Fruit fly (Drosophila melanogaster) whole organism, wandering third instar larva: ENCODE data around the gene Vlet.

Source experiments
- Abd-B ChIP-seq: fragments of >200 bp; optimal IDR thresholded peaks from 2 replicates; lab custom pipeline; 2017; ENCODE audit warnings: missing biosample characterization, missing genetic modification characterization
- CG32264 ChIP-seq: fragments of 200-800 bp; sonication (Bioruptor generic); optimal IDR thresholded peaks from 2 replicates; lab custom pipeline; 2016; ENCODE audit warnings: missing biosample characterization, missing genetic modification characterization
- CG9705 ChIP-seq: fragments of 200-800 bp; sonication (Bioruptor generic); optimal IDR thresholded peaks from 2 replicates; lab custom pipeline; 2018; ENCODE audit warnings: missing biosample characterization, mild to moderate bottlenecking, missing genetic modification characterization
- CrebA ChIP-seq: fragments of 200-800 bp; sonication (Bioruptor generic); optimal IDR thresholded peaks from 2 replicates; lab custom pipeline; 2016; ENCODE audit warnings: missing biosample characterization, mild to moderate bottlenecking, missing genetic modification characterization, borderline replicate concordance
- Dfd ChIP-seq: fragments of >200 bp; optimal IDR thresholded peaks from 2 replicates; lab custom pipeline; 2017; ENCODE audit warnings: missing biosample characterization, missing genetic modification characterization
- Dif ChIP-seq: fragments of 200-275, 200-300 bp; sonication (Bioruptor generic); optimal IDR thresholded peaks from 2 replicates; lab custom pipeline; 2018; ENCODE audit warnings: missing biosample characterization, missing genetic modification characterization; ENCODE audit not compliant: partially characterized antibody
- GATAd ChIP-seq: sonication (Bioruptor generic); optimal IDR thresholded peaks from 2 replicates; lab custom pipeline; 2016; ENCODE audit warnings: missing biosample characterization, missing genetic modification characterization
- HLH106 ChIP-seq: fragments of 200-800 bp; optimal IDR thresholded peaks from 3 replicates; lab custom pipeline; 2019; ENCODE audit warnings: missing biosample characterization, mild to moderate bottlenecking, missing genetic modification characterization, moderate library complexity
- Hnf4 ChIP-seq: fragments of 200-800 bp; sonication (Bioruptor generic); optimal IDR thresholded peaks from 2 replicates; lab custom pipeline; 2016; ENCODE audit warnings: missing biosample characterization, mild to moderate bottlenecking, missing genetic modification characterization
- Hr78 ChIP-seq: fragments of >200 bp; optimal IDR thresholded peaks from 2 replicates; lab custom pipeline; 2017; ENCODE audit warnings: missing biosample characterization, missing genetic modification characterization
- Hr83 ChIP-seq: fragments of 200-300 bp; sonication (Bioruptor generic); optimal IDR thresholded peaks from 2 replicates; lab custom pipeline; 2016; ENCODE audit warnings: missing biosample characterization, mild to moderate bottlenecking, missing genetic modification characterization, moderate library complexity; ENCODE audit not compliant: poor library complexity, severe bottlenecking
- Jra ChIP-seq: sonication (Bioruptor generic); optimal IDR thresholded peaks from 2 replicates; lab custom pipeline; 2016; ENCODE audit warnings: missing biosample characterization, missing genetic modification characterization
- Mio ChIP-seq: sonication (Bioruptor generic); optimal IDR thresholded peaks from 2 replicates; lab custom pipeline; 2016; ENCODE audit warnings: missing biosample characterization, missing genetic modification characterization
- Myc ChIP-seq: fragments of >200 bp; optimal IDR thresholded peaks from 2 replicates; lab custom pipeline; 2017
- N ChIP-seq: fragments of >200 bp; optimal IDR thresholded peaks from 2 replicates; lab custom pipeline; 2018; ENCODE audit warnings: missing biosample characterization, missing external identifiers, missing genetic modification characterization
- OdsH ChIP-seq: fragments of 200-800 bp; sonication (Bioruptor generic); optimal IDR thresholded peaks from 2 replicates; lab custom pipeline; 2016; ENCODE audit warnings: missing biosample characterization, mild to moderate bottlenecking, missing genetic modification characterization
- Rel ChIP-seq, 2 experiments: fragments of 200-800 bp; sonication (Bioruptor generic) in 1 of 2; optimal IDR thresholded peaks; 2 replicates in 1 of 2; 3 replicates in 1 of 2; lab custom pipeline; 2016 to 2019; ENCODE audit warnings: mild to moderate bottlenecking in 2 of 2, missing biosample characterization in 2 of 2, missing genetic modification characterization in 2 of 2, moderate library complexity in 1 of 2
- Sp1 ChIP-seq: fragments of 200-800 bp; sonication (Bioruptor generic); optimal IDR thresholded peaks from 3 replicates; lab custom pipeline; 2019; ENCODE audit warnings: missing biosample characterization, mild to moderate bottlenecking, missing genetic modification characterization, moderate library complexity
- Vsx2 ChIP-seq: fragments of 200-300, 225-300 bp; sonication (Bioruptor generic); optimal IDR thresholded peaks from 2 replicates; lab custom pipeline; 2018; ENCODE audit warnings: missing biosample characterization, missing genetic modification characterization; ENCODE audit not compliant: partially characterized antibody
- br ChIP-seq: fragments of 200-800 bp; sonication (Bioruptor generic); optimal IDR thresholded peaks from 2 replicates; lab custom pipeline; 2016; ENCODE audit warnings: missing biosample characterization, missing genetic modification characterization
- brk ChIP-seq: fragments of 200-800 bp; sonication (Bioruptor generic); optimal IDR thresholded peaks from 2 replicates; lab custom pipeline; 2016; ENCODE audit warnings: missing biosample characterization, mild to moderate bottlenecking, missing genetic modification characterization
- dl ChIP-seq, 2 experiments: fragments of 175-275, 200-275 bp in 1 of 2; fragments of 200-275 bp in 1 of 2; sonication (Bioruptor generic); optimal IDR thresholded peaks; lab custom pipeline; 2018; ENCODE audit warnings: mild to moderate bottlenecking in 2 of 2, missing biosample characterization in 2 of 2, missing genetic modification characterization in 2 of 2, moderate library complexity in 2 of 2; ENCODE audit not compliant: partially characterized antibody in 2 of 2, insufficient read depth in 1 of 2
- dmrt93B ChIP-seq: fragments of 200-800 bp; sonication (Bioruptor generic); optimal IDR thresholded peaks from 2 replicates; lab custom pipeline; 2018; ENCODE audit warnings: missing biosample characterization, mild to moderate bottlenecking, missing genetic modification characterization
- dsf ChIP-seq: sonication (Bioruptor generic); optimal IDR thresholded peaks from 2 replicates; lab custom pipeline; 2016; ENCODE audit warnings: missing biosample characterization, missing genetic modification characterization, borderline replicate concordance
- ey ChIP-seq: fragments of 200-800 bp; sonication (Bioruptor generic); optimal IDR thresholded peaks from 2 replicates; lab custom pipeline; 2016; ENCODE audit warnings: missing biosample characterization, missing genetic modification characterization
- foxo ChIP-seq, 2 experiments: fragments of 200-800 bp; sonication (Bioruptor generic); optimal IDR thresholded peaks; 2 replicates in 1 of 2; 3 replicates in 1 of 2; lab custom pipeline; 2016 to 2017; ENCODE audit warnings: missing biosample characterization in 2 of 2, missing genetic modification characterization in 2 of 2
- fru ChIP-seq: fragments of 200-800 bp; sonication (Bioruptor generic); optimal IDR thresholded peaks from 3 replicates; lab custom pipeline; 2016; ENCODE audit warnings: missing biosample characterization, mild to moderate bottlenecking, missing genetic modification characterization
- h ChIP-seq: fragments of 200-800 bp; sonication (Bioruptor generic); optimal IDR thresholded peaks from 3 replicates; lab custom pipeline; 2016; ENCODE audit warnings: missing biosample characterization, mild to moderate bottlenecking, missing genetic modification characterization
- jim ChIP-seq: fragments of 175-275, 200-325 bp; sonication (Bioruptor generic); optimal IDR thresholded peaks from 2 replicates; lab custom pipeline; 2016; ENCODE audit warnings: missing biosample characterization, mild to moderate bottlenecking, missing genetic modification characterization
- lola ChIP-seq: fragments of >200 bp; optimal IDR thresholded peaks from 2 replicates; lab custom pipeline; 2017; ENCODE audit warnings: missing biosample characterization, missing genetic modification characterization
- pan ChIP-seq: fragments of >200 bp; optimal IDR thresholded peaks from 2 replicates; lab custom pipeline; 2017
- psq ChIP-seq: fragments of 200-800 bp; sonication (Bioruptor generic); optimal IDR thresholded peaks from 3 replicates; lab custom pipeline; 2017; ENCODE audit warnings: missing biosample characterization, mild to moderate bottlenecking, missing genetic modification characterization, moderate library complexity
- rgr ChIP-seq: fragments of 200-800 bp; sonication (Bioruptor generic); optimal IDR thresholded peaks from 3 replicates; lab custom pipeline; 2016; ENCODE audit warnings: missing biosample characterization, mild to moderate bottlenecking, missing genetic modification characterization
- sage ChIP-seq: fragments of 200-800 bp; sonication (Bioruptor generic); optimal IDR thresholded peaks from 2 replicates; lab custom pipeline; 2016; ENCODE audit warnings: missing biosample characterization, mild to moderate bottlenecking, missing genetic modification characterization
- sv ChIP-seq: fragments of 200-800 bp; sonication (Bioruptor generic); optimal IDR thresholded peaks from 3 replicates; lab custom pipeline; 2016; ENCODE audit warnings: missing biosample characterization, missing genetic modification characterization
- tai ChIP-seq: sonication (Bioruptor generic); optimal IDR thresholded peaks from 2 replicates; lab custom pipeline; 2016; ENCODE audit warnings: missing biosample characterization, missing genetic modification characterization
- usp ChIP-seq: fragments of >200 bp; optimal IDR thresholded peaks from 2 replicates; lab custom pipeline; 2017; ENCODE audit warnings: missing biosample characterization, missing genetic modification characterization
- woc ChIP-seq: sonication (Bioruptor generic); optimal IDR thresholded peaks from 2 replicates; lab custom pipeline; 2016; ENCODE audit warnings: missing biosample characterization, mild to moderate bottlenecking, missing genetic modification characterization

Vlet gene

DNA sequence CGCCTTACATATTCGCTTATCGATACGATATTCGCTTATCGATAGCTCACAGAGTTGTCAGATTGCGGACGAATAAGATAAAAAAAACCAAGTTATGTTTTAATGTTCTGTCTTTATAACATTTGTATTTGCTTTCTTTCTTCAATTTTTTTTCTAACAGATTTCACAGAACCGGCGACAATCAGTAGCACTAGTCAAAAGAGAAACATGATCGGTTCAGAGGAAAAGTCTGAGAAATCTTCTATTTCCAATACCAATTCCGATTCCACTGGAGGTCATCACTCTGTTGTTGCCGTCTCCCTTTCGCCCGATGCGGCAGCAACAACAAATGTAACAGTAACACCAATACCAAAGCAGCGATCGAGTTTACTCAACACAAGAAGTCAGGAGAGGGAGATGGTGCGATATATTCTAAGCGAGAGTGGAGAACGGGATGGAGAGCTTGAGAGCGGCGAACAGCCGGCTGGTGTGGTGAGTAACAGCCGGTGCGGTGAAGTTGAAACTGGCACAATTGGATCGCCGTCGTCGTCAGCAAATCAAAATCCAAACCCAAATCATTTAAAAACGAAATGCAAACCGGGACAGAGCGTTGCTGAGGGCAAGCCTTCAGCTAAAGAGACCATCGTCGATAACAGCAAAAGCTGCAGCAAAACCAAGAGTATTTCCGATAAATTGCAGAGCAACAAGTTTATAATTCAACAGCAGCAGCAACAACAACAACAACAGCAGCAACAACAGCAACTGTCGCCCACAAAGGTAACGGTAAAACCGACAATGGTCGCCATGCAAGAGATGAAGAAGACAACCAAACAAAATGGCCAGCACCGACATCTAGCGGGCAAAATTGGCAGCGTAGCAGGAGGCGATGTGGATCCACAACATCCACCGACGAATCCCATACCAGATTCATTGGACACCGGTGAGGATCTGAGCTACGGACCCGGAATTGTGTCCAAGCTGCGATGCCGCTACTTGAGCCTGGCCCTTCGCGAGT lies 3.5 kb upstream of the Vlet start:
- TF ChIP-seq Mio (no peak), psq (peak; percentile 72), Sp1 (GFP tag; lab: Kevin White, UChicago) (peak; percentile 60), brk (GFP tag; lab: Kevin White, UChicago) (no peak), Rel (GFP tag; optimal IDR thresholded peaks at IDR 0.05; lab: Kevin White, UChicago) (peak; percentile 17), Rel (tag; optimal IDR thresholded peaks at IDR 0.05; lab: Kevin White, UChicago) (peak; percentile 25), foxo (GFP tag; optimal IDR thresholded peaks at IDR 0.05; lab: Kevin White, UChicago) (peak; percentile 59 to 76), Jra (GFP tag; lab: Kevin White, UChicago) (peak; percentile 13), lola (GFP tag; lab: Kevin White, UChicago) (no peak), h (peak; percentile 69), Hr83 (peak; percentile 50), Vsx2 (no peak), Abd-B (GFP tag; lab: Kevin White, UChicago) (no peak), N (GFP tag; lab: Kevin White, UChicago) (no peak), CG32264 (GFP tag; lab: Kevin White, UChicago) (no peak), tai (peak; percentile 72), OdsH (GFP tag; lab: Kevin White, UChicago) (peak; percentile 15), dmrt93B (peak; percentile 48), CrebA (GFP tag; lab: Kevin White, UChicago) (no peak), Dif (peak; percentile 93), Dfd (GFP tag; lab: Kevin White, UChicago) (no peak), woc (GFP tag; lab: Kevin White, UChicago) (peak; percentile 72), Hnf4 (GFP tag; lab: Kevin White, UChicago) (peak; percentile 36), GATAd (no peak), pan (lab: Kevin White, UChicago) (no peak), br (GFP tag; lab: Kevin White, UChicago) (peak; percentile 53), dl (GFP tag; optimal IDR thresholded peaks at IDR 0.05; lab: Kevin White, UChicago; ENCODE audit: insufficient read depth in 1 of 2, partially characterized antibody in 2 of 2) (peak; percentile 77 to 92), jim (GFP tag; lab: Kevin White, UChicago) (no peak), sage (GFP tag; lab: Kevin White, UChicago) (peak; percentile 44), sv (GFP tag; lab: Kevin White, UChicago) (peak; percentile 13), rgr (GFP tag; lab: Kevin White, UChicago) (peak; percentile 72), dsf (GFP tag; lab: Kevin White, UChicago) (no peak), Hr78 (GFP tag; lab: Kevin White, UChicago) (no peak), HLH106 (tag; lab: Kevin White, UChicago) (peak; percentile 77), ey (peak; percentile 75), usp (GFP tag; lab: Kevin White, UChicago) (no peak), fru (GFP tag; lab: Kevin White, UChicago) (peak; percentile 100), CG9705 (peak; percentile 67), Myc (no peak)
- TF ChIP-seq, all 38 proteins: peak for 22

dm6 chrX:11680405-11680804 lies 2.0 kb upstream of the Vlet start:
- TF ChIP-seq HLH106 (tag; lab: Kevin White, UChicago) (no peak), Jra (GFP tag; lab: Kevin White, UChicago) (no peak), brk (GFP tag; lab: Kevin White, UChicago) (no peak), Dfd (GFP tag; lab: Kevin White, UChicago) (no peak), Mio (no peak), Hnf4 (GFP tag; lab: Kevin White, UChicago) (no peak)
